Worm (Caenorhabditis elegans): Measurements from ENCODE around the gene ints-9.

DNA sequence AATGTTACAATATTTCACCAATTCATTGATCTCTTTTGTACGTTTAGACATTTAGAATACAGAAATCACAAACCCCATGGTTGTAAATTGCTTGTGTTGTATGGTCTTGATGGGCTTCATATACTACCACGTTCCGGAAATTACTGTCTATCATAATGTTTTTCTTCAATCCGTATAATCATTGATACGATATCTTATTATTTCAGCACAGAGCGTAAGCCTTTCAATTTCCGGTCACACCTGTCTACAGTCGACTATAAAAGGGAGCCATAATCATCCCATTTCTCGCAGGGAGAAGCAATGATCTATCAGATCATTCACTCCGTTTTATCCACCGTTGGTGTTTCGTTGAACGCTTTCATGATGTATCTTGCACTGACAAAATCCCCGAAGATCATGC is 53.9 kb downstream of the ints-9 start, which contains the start of gene srd-30:
- TF ChIP-seq flt-1 (GFP tag; IDR thresholded peaks at IDR 0.05): no peak
- no peak for TF ChIP-seq ztf-23 (GFP tag; IDR thresholded peaks at IDR 0.05)
- no peak for TF ChIP-seq klf-2 (GFP tag; conservative IDR thresholded peaks at IDR 0.05)
- no peak for TF ChIP-seq ztf-29 (GFP tag; IDR thresholded peaks at IDR 0.05)
- TF ChIP-seq ref-1 (GFP tag; conservative IDR thresholded peaks at IDR 0.05): no peak
